Fruit fly (Drosophila melanogaster): ENCODE results near the gene nonA-l.

Gene nonA-l

dm6 chr3R:16652091-16652490 lies 12.1 kb downstream of the nonA-l start, which contains the start of gene CG14907 (continued):
- no peak for TF ChIP-seq jumu (GFP tag; optimal IDR thresholded peaks at IDR 0.05)
- no peak for TF ChIP-seq Dek (tag; optimal IDR thresholded peaks at IDR 0.05)
- no peak for TF ChIP-seq CG3995 (GFP tag; optimal IDR thresholded peaks at IDR 0.05)
- TF ChIP-seq pb (GFP tag; optimal IDR thresholded peaks at IDR 0.05), result no peak
- no peak for TF ChIP-seq CG13424 (tag; optimal IDR thresholded peaks at IDR 0.05)
- TF ChIP-seq gsb-n (tag; optimal IDR thresholded peaks at IDR 0.05), result no peak
- no peak for TF ChIP-seq fd64A (GFP tag; optimal IDR thresholded peaks at IDR 0.05)
- TF ChIP-seq CG14860 (GFP tag; IDR thresholded peaks at IDR 0.05; ENCODE audit: partially characterized antibody), result peak; percentile 20; the same call in 1 of the 3 replicates
- TF ChIP-seq CG12236 (GFP tag; optimal IDR thresholded peaks at IDR 0.05), result no peak
- TF ChIP-seq CG17829 (tag; optimal IDR thresholded peaks at IDR 0.05), result no peak
- no peak for TF ChIP-seq bsh (GFP tag; optimal IDR thresholded peaks at IDR 0.05)
- no peak for TF ChIP-seq CG10462 (GFP tag; optimal IDR thresholded peaks at IDR 0.05)
- TF ChIP-seq CG4820 (GFP tag; optimal IDR thresholded peaks at IDR 0.05), result no peak
- TF ChIP-seq rib (GFP tag; IDR thresholded peaks at IDR 0.05), result no peak
- TF ChIP-seq CG15696 (tag; optimal IDR thresholded peaks at IDR 0.05), result no peak
- no peak for TF ChIP-seq CoRest (tag; optimal IDR thresholded peaks at IDR 0.05)
- TF ChIP-seq Opbp (GFP tag; IDR thresholded peaks at IDR 0.05; ENCODE audit: partially characterized antibody), result peak; percentile 55; the same call in 2 of the 3 replicates
- TF ChIP-seq Scr (GFP tag; IDR thresholded peaks at IDR 0.05; ENCODE audit: partially characterized antibody), result peak; percentile 61
- TF ChIP-seq cas (GFP tag; IDR thresholded peaks at IDR 0.05), result no peak
- TF ChIP-seq CG7987 (GFP tag; optimal IDR thresholded peaks at IDR 0.05), result no peak
- TF ChIP-seq Atf-2 (GFP tag; optimal IDR thresholded peaks at IDR 0.05), result no peak
- no peak for TF ChIP-seq stc (GFP tag; IDR thresholded peaks at IDR 0.05)
- no peak for TF ChIP-seq CG9932 (GFP tag; IDR thresholded peaks at IDR 0.05)
- no peak for TF ChIP-seq Dad (GFP tag; optimal IDR thresholded peaks at IDR 0.05)
- TF ChIP-seq Gug (GFP tag; IDR thresholded peaks at IDR 0.05), result no peak
- peak; percentile 30 for TF ChIP-seq sug (tag; optimal IDR thresholded peaks at IDR 0.05)
- TF ChIP-seq CG30403 (GFP tag; optimal IDR thresholded peaks at IDR 0.05), result no peak
- TF ChIP-seq bbx (GFP tag; IDR thresholded peaks at IDR 0.05; ENCODE audit: partially characterized antibody), result peak; percentile 69
- peak; percentile 47 for TF ChIP-seq CG15514 (GFP tag; optimal IDR thresholded peaks at IDR 0.05)
- no peak for TF ChIP-seq CG6254 (GFP tag; optimal IDR thresholded peaks at IDR 0.05)
- TF ChIP-seq CG3065 (GFP tag; optimal IDR thresholded peaks at IDR 0.05), result no peak
- no peak for TF ChIP-seq Max (GFP tag; optimal IDR thresholded peaks at IDR 0.05)
- no peak for TF ChIP-seq Camta (GFP tag; optimal IDR thresholded peaks at IDR 0.05)
- no peak for TF ChIP-seq cwo (GFP tag; optimal IDR thresholded peaks at IDR 0.05)
- TF ChIP-seq CG2712 (tag; optimal IDR thresholded peaks at IDR 0.05), result no peak
- no peak for TF ChIP-seq CG13775 (GFP tag; optimal IDR thresholded peaks at IDR 0.05)
- TF ChIP-seq CG33213 (GFP tag; optimal IDR thresholded peaks at IDR 0.05), result no peak
- no peak for TF ChIP-seq NC2α (GFP tag; optimal IDR thresholded peaks at IDR 0.05)
- no peak for TF ChIP-seq CG18619 (GFP tag; optimal IDR thresholded peaks at IDR 0.05)
- no peak for TF ChIP-seq CG9609 (GFP tag; optimal IDR thresholded peaks at IDR 0.05)
- no peak for TF ChIP-seq CG15073 (GFP tag; optimal IDR thresholded peaks at IDR 0.05)
- no peak for TF ChIP-seq CG13123 (GFP tag; optimal IDR thresholded peaks at IDR 0.05)
- TF ChIP-seq CG5953 (GFP tag; IDR thresholded peaks at IDR 0.05), result no peak
- peak; percentile 53 for TF ChIP-seq stwl (tag; optimal IDR thresholded peaks at IDR 0.05)
- no peak for TF ChIP-seq CG10431 (GFP tag; optimal IDR thresholded peaks at IDR 0.05)
- no peak for TF ChIP-seq gce (GFP tag; IDR thresholded peaks at IDR 0.05)
- no peak for TF ChIP-seq bab2 (GFP tag; optimal IDR thresholded peaks at IDR 0.05)
- TF ChIP-seq CG10959 (GFP tag; IDR thresholded peaks at IDR 0.05), result no peak
- TF ChIP-seq fd102C (GFP tag; optimal IDR thresholded peaks at IDR 0.05), result no peak
- no peak for TF ChIP-seq Eip74EF (GFP tag; optimal IDR thresholded peaks at IDR 0.05)
- TF ChIP-seq kah (GFP tag; optimal IDR thresholded peaks at IDR 0.05), result no peak

Data from whole organism, embryonic.